Worm (Caenorhabditis elegans) whole organism, young adult: ENCODE data around the gene fmil-1.

Source experiments
- B0019.2 ChIP-seq: fragments of 200-800 bp; sonication (Bioruptor generic); conservative IDR thresholded peaks from 2 replicates; pipeline ENCODE4 v1.3.6; 2022; ENCODE audit warnings: missing genetic modification reagents, missing genetic modification characterization, missing compliant biosample characterization
- B0336.3 ChIP-seq: fragments of 200-800 bp; sonication (Bioruptor generic); IDR thresholded peaks from 2 replicates; pipeline ENCODE4 v1.3.6; 2022; ENCODE audit warnings: missing genetic modification characterization, missing compliant biosample characterization
- C06A6.2 ChIP-seq: fragments of 200-800 bp; sonication (Bioruptor generic); conservative IDR thresholded peaks from 2 replicates; pipeline ENCODE4 v1.3.6; 2022; ENCODE audit warnings: missing genetic modification characterization, missing compliant biosample characterization
- C17E4.6 ChIP-seq: fragments of 200-800 bp; sonication (Bioruptor generic); IDR thresholded peaks from 2 replicates; pipeline ENCODE4 v1.3.6; 2022; ENCODE audit warnings: missing genetic modification reagents, missing genetic modification characterization, missing compliant biosample characterization
- D2030.7 ChIP-seq: fragments of 200-800 bp; sonication (Bioruptor generic); IDR thresholded peaks from 2 replicates; pipeline ENCODE4 v1.3.6; 2022; ENCODE audit warnings: missing genetic modification reagents, missing genetic modification characterization, missing compliant biosample characterization
- F10E7.11 ChIP-seq: sonication (generic microtip); optimal IDR thresholded peaks from 2 replicates; lab custom pipeline; 2017; ENCODE audit warnings: mild to moderate bottlenecking, missing genetic modification characterization, moderate library complexity, missing compliant biosample characterization
- F39B2.1 ChIP-seq: fragments of 200-800 bp; sonication (Bioruptor generic); IDR thresholded peaks from 2 replicates; pipeline ENCODE4 v1.3.6; 2022; ENCODE audit warnings: missing genetic modification reagents, missing genetic modification characterization, missing compliant biosample characterization
- F52B5.7 ChIP-seq: sonication (generic microtip); optimal IDR thresholded peaks from 2 replicates; lab custom pipeline; 2016; ENCODE audit warnings: mild to moderate bottlenecking, missing genetic modification characterization, missing compliant biosample characterization
- K12H6.12 ChIP-seq: fragments of 200-800 bp; sonication (Bioruptor generic); optimal IDR thresholded peaks from 2 replicates; lab custom pipeline; 2018; ENCODE audit warnings: mild to moderate bottlenecking, missing genetic modification characterization, missing compliant biosample characterization
- Y53F4B.3 ChIP-seq: fragments of 200-800 bp; sonication (Bioruptor generic); IDR thresholded peaks from 2 replicates; pipeline ENCODE4 v1.3.6; 2022; ENCODE audit warnings: missing genetic modification reagents, missing genetic modification characterization, missing compliant biosample characterization
- Y53G8AR.9 ChIP-seq: fragments of 200-800 bp; sonication (Bioruptor generic); conservative IDR thresholded peaks from 2 replicates; pipeline ENCODE4 v1.3.6; 2022; ENCODE audit warnings: missing genetic modification reagents, missing genetic modification characterization, missing compliant biosample characterization
- Y79H2A.3 ChIP-seq: fragments of 200-800 bp; sonication (Bioruptor generic); conservative IDR thresholded peaks from 2 replicates; pipeline ENCODE4 v1.3.6; 2022; ENCODE audit warnings: missing genetic modification reagents, missing genetic modification characterization, missing compliant biosample characterization
- akir-1 ChIP-seq: fragments of 200-800 bp; sonication (Bioruptor generic); optimal IDR thresholded peaks from 2 replicates; lab custom pipeline; 2018; ENCODE audit warnings: mild to moderate bottlenecking, missing genetic modification characterization, moderate library complexity, missing compliant biosample characterization
- aptf-3 ChIP-seq: fragments of 200-800 bp; sonication (Bioruptor generic); IDR thresholded peaks from 2 replicates; pipeline ENCODE4 v1.3.6; 2022; ENCODE audit warnings: missing genetic modification characterization, missing compliant biosample characterization
- attf-5 ChIP-seq: fragments of 200-800 bp; sonication (Bioruptor generic); optimal IDR thresholded peaks from 2 replicates; lab custom pipeline; 2018; ENCODE audit warnings: mild to moderate bottlenecking, missing genetic modification characterization, missing compliant biosample characterization
- bed-1 ChIP-seq: fragments of 200-800 bp; sonication (Bioruptor generic); IDR thresholded peaks from 2 replicates; pipeline ENCODE4 v1.3.6; 2022; ENCODE audit warnings: missing genetic modification reagents, missing genetic modification characterization, missing compliant biosample characterization
- ccch-3 ChIP-seq: fragments of 200-800 bp; sonication (Bioruptor generic); optimal IDR thresholded peaks from 2 replicates; lab custom pipeline; 2018; ENCODE audit warnings: mild to moderate bottlenecking, missing genetic modification characterization, missing compliant biosample characterization
- cebp-1 ChIP-seq, 2 experiments: fragments of 200-800 bp in 1 of 2; sonication (Bioruptor generic) in 1 of 2; sonication (generic microtip) in 1 of 2; IDR thresholded peaks in 1 of 2; optimal IDR thresholded peaks in 1 of 2; 2 replicates each; pipeline versions ENCODE4 v1.3.6 to Lab custom; 2017 to 2022; ENCODE audit warnings: missing compliant biosample characterization in 2 of 2, missing genetic modification characterization in 2 of 2, mild to moderate bottlenecking in 1 of 2, missing genetic modification reagents in 1 of 2, moderate library complexity in 1 of 2
- ceh-58 ChIP-seq: fragments of 200-800 bp; sonication (Bioruptor generic); IDR thresholded peaks from 2 replicates; pipeline ENCODE4 v1.3.6; 2022; ENCODE audit warnings: missing genetic modification characterization, missing compliant biosample characterization
- ceh-79 ChIP-seq: sonication (generic microtip); optimal IDR thresholded peaks from 2 replicates; lab custom pipeline; 2017; ENCODE audit warnings: mild to moderate bottlenecking, missing genetic modification characterization, missing compliant biosample characterization
- ceh-91 ChIP-seq: fragments of 200-800 bp; sonication (Bioruptor generic); IDR thresholded peaks from 2 replicates; pipeline ENCODE4 v1.3.6; 2022; ENCODE audit warnings: missing genetic modification reagents, missing genetic modification characterization, missing compliant biosample characterization
- chd-7 ChIP-seq: sonication (generic microtip); optimal IDR thresholded peaks from 2 replicates; lab custom pipeline; 2016; ENCODE audit warnings: mild to moderate bottlenecking, missing genetic modification characterization, moderate library complexity, missing compliant biosample characterization
- dpff-1 ChIP-seq: sonication (generic microtip); optimal IDR thresholded peaks from 2 replicates; lab custom pipeline; 2017; ENCODE audit warnings: mild to moderate bottlenecking, missing genetic modification characterization, missing compliant biosample characterization
- ets-4 ChIP-seq: fragments of 200-800 bp; sonication (Bioruptor generic); optimal IDR thresholded peaks from 2 replicates; lab custom pipeline; 2018; ENCODE audit warnings: mild to moderate bottlenecking, missing genetic modification characterization, missing compliant biosample characterization
- fkh-3 ChIP-seq: sonication (generic microtip); optimal IDR thresholded peaks from 2 replicates; lab custom pipeline; 2016; ENCODE audit warnings: mild to moderate bottlenecking, missing genetic modification characterization, missing compliant biosample characterization
- him-1 ChIP-seq: sonication (generic microtip); optimal IDR thresholded peaks from 2 replicates; lab custom pipeline; 2016; ENCODE audit warnings: missing genotype, missing genetic modification reagents, missing genetic modification characterization, missing compliant biosample characterization
- hmg-1.2 ChIP-seq: fragments of 200-800 bp; sonication (Bioruptor generic); IDR thresholded peaks from 2 replicates; pipeline ENCODE4 v1.3.6; 2022; ENCODE audit warnings: missing genetic modification reagents, missing genetic modification characterization, missing compliant biosample characterization
- hmg-20 ChIP-seq: fragments of 200-800 bp; sonication (Bioruptor generic); IDR thresholded peaks from 2 replicates; pipeline ENCODE4 v1.3.6; 2022; ENCODE audit warnings: missing genetic modification reagents, missing genetic modification characterization, missing compliant biosample characterization
- hrde-1 ChIP-seq: sonication (generic microtip); optimal IDR thresholded peaks from 2 replicates; lab custom pipeline; 2016; ENCODE audit warnings: missing genetic modification characterization, mild to moderate bottlenecking, missing compliant biosample characterization, moderate library complexity, missing genotype, missing genetic modification reagents, borderline replicate concordance
- let-526 ChIP-seq: fragments of 200-800 bp; sonication (Bioruptor generic); IDR thresholded peaks from 2 replicates; pipeline ENCODE4 v1.3.6; 2022; ENCODE audit warnings: missing genetic modification reagents, missing genetic modification characterization, missing compliant biosample characterization
- lin-26 ChIP-seq: fragments of 200-800 bp; sonication (Bioruptor generic); IDR thresholded peaks from 2 replicates; pipeline ENCODE4 v1.3.6; 2022; ENCODE audit warnings: missing genetic modification reagents, missing genetic modification characterization, missing compliant biosample characterization
- lin-35 ChIP-seq, 3 experiments: fragments of 150-350 bp in 2 of 3; sonication (generic microtip) in 1 of 3; optimal IDR thresholded peaks; 2 replicates each; lab custom pipeline; 2014 to 2018; ENCODE audit warnings: missing biosample characterization in 3 of 3, missing genetic modification characterization in 3 of 3, missing genetic modification reagents in 3 of 3
- lin-40 ChIP-seq: sonication (generic microtip); optimal IDR thresholded peaks from 2 replicates; lab custom pipeline; 2016; ENCODE audit warnings: missing genetic modification characterization, mild to moderate bottlenecking, missing compliant biosample characterization, missing genotype, missing genetic modification reagents
- lir-1 ChIP-seq: fragments of 200-800 bp; sonication (Bioruptor generic); conservative IDR thresholded peaks from 2 replicates; pipeline ENCODE4 v1.3.6; 2022; ENCODE audit warnings: missing genetic modification reagents, missing genetic modification characterization, missing compliant biosample characterization
- madf-10 ChIP-seq: sonication (generic microtip); optimal IDR thresholded peaks from 2 replicates; lab custom pipeline; 2016; ENCODE audit warnings: mild to moderate bottlenecking, missing genetic modification characterization, missing compliant biosample characterization
- mel-28 ChIP-seq: sonication (generic microtip); optimal IDR thresholded peaks from 2 replicates; lab custom pipeline; 2016; ENCODE audit warnings: borderline replicate concordance, mild to moderate bottlenecking, missing genetic modification characterization, missing compliant biosample characterization
- mes-4 ChIP-seq: sonication (generic microtip); optimal IDR thresholded peaks from 2 replicates; lab custom pipeline; 2016; ENCODE audit warnings: missing genotype, missing genetic modification characterization, missing compliant biosample characterization
- nfya-2 ChIP-seq: fragments of 200-800 bp; sonication (Bioruptor generic); IDR thresholded peaks from 2 replicates; pipeline ENCODE4 v1.3.6; 2022; ENCODE audit warnings: missing genetic modification reagents, missing genetic modification characterization, missing compliant biosample characterization
- nfyb-1 ChIP-seq: fragments of 200-800 bp; sonication (Bioruptor generic); IDR thresholded peaks from 2 replicates; pipeline ENCODE4 v1.3.6; 2022; ENCODE audit warnings: missing genetic modification reagents, missing genetic modification characterization, missing compliant biosample characterization
- nhr-80 ChIP-seq: sonication (generic microtip); optimal IDR thresholded peaks from 2 replicates; lab custom pipeline; 2016; ENCODE audit warnings: missing genetic modification characterization, missing compliant biosample characterization
- pha-4 ChIP-seq: fragments of 150-350 bp; sonication (generic microtip); optimal IDR thresholded peaks from 2 replicates; lab custom pipeline; 2014; ENCODE audit warnings: missing biosample characterization, missing genetic modification reagents, missing genetic modification characterization
- snpc-1.3 ChIP-seq: sonication (generic microtip); optimal IDR thresholded peaks from 2 replicates; lab custom pipeline; 2017; ENCODE audit warnings: missing genetic modification characterization, mild to moderate bottlenecking, missing compliant biosample characterization, antibody characterized with exemption, moderate library complexity, missing genotype, missing genetic modification reagents; ENCODE audit not compliant: insufficient read depth
- snpc-3.4 ChIP-seq: sonication (generic microtip); optimal IDR thresholded peaks from 2 replicates; lab custom pipeline; 2017; ENCODE audit warnings: missing genetic modification characterization, mild to moderate bottlenecking, missing compliant biosample characterization, antibody characterized with exemption, moderate library complexity, missing genotype, missing genetic modification reagents
- tbp1 ChIP-seq: fragments of 200-800 bp; sonication (Bioruptor generic); optimal IDR thresholded peaks from 2 replicates; lab custom pipeline; 2018; ENCODE audit warnings: mild to moderate bottlenecking, missing genetic modification characterization, missing compliant biosample characterization
- unc-130 ChIP-seq: sonication (generic microtip); optimal IDR thresholded peaks from 2 replicates; lab custom pipeline; 2016; ENCODE audit warnings: missing genetic modification reagents, missing genetic modification characterization, missing compliant biosample characterization
- zim-3 ChIP-seq: sonication (generic microtip); optimal IDR thresholded peaks from 2 replicates; lab custom pipeline; 2017; ENCODE audit warnings: mild to moderate bottlenecking, missing genetic modification characterization, moderate library complexity, missing compliant biosample characterization
- ztf-26 ChIP-seq: sonication (generic microtip); optimal IDR thresholded peaks from 2 replicates; lab custom pipeline; 2017; ENCODE audit warnings: missing genetic modification characterization, missing compliant biosample characterization
- ztf-3 ChIP-seq: fragments of 200-800 bp; sonication (Bioruptor generic); optimal IDR thresholded peaks from 2 replicates; lab custom pipeline; 2018; ENCODE audit warnings: mild to moderate bottlenecking, missing genetic modification characterization, missing compliant biosample characterization

Gene fmil-1

ce11 chrIV:3613022-3613605 is 55.4 kb downstream of the fmil-1 start, which contains the start of gene ltah-1.2 (continued):
- TF ChIP-seq Y79H2A.3 (GFP tag; lab: Robert Waterston, UW) (no peak), ceh-58 (GFP tag; lab: Robert Waterston, UW) (no peak), let-526 (GFP tag; lab: Robert Waterston, UW) (no peak), F10E7.11 (no peak), hmg-20 (GFP tag; lab: Robert Waterston, UW) (no peak), snpc-3.4 (tag; lab: Kevin White, UChicago) (no peak), unc-130 (GFP tag; lab: Kevin White, UChicago) (no peak), D2030.7 (GFP tag; lab: Robert Waterston, UW) (no peak), hrde-1 (tag; lab: Kevin White, UChicago) (no peak), B0019.2 (GFP tag; lab: Robert Waterston, UW) (no peak), zim-3 (tag; lab: Kevin White, UChicago) (no peak), nfyb-1 (GFP tag; lab: Robert Waterston, UW) (peak; percentile 53; the same call in 1 of the 2 replicates), ztf-26 (tag; lab: Kevin White, UChicago) (no peak), chd-7 (tag; lab: Kevin White, UChicago) (no peak), C06A6.2 (no peak), mes-4 (no peak), cebp-1 (GFP tag; IDR thresholded peaks at IDR 0.05; lab: Robert Waterston, UW) (no peak), cebp-1 (tag; optimal IDR thresholded peaks at IDR 0.05; lab: Kevin White, UChicago) (peak; percentile 57), aptf-3 (GFP tag; lab: Robert Waterston, UW) (no peak), ztf-3 (GFP tag; lab: Kevin White, UChicago) (no peak), B0336.3 (GFP tag; lab: Robert Waterston, UW) (peak; percentile 76), fkh-3 (tag; lab: Kevin White, UChicago) (no peak), F52B5.7 (no peak), ets-4 (GFP tag; lab: Kevin White, UChicago) (peak; percentile 88), lir-1 (no peak), lin-35 (GFP tag; optimal IDR thresholded peaks at IDR 0.05; lab: Kevin White, UChicago) (no peak), akir-1 (GFP tag; lab: Kevin White, UChicago) (no peak), ceh-79 (tag; lab: Kevin White, UChicago) (no peak), lin-40 (tag; lab: Kevin White, UChicago) (no peak), dpff-1 (tag; lab: Kevin White, UChicago) (no peak), him-1 (no peak), ceh-91 (no peak), tbp1 (GFP tag; lab: Kevin White, UChicago) (peak; percentile 5), F39B2.1 (GFP tag; lab: Robert Waterston, UW) (no peak), attf-5 (GFP tag; lab: Kevin White, UChicago) (no peak), mel-28 (tag; lab: Kevin White, UChicago) (no peak), nhr-80 (tag; lab: Kevin White, UChicago) (peak; percentile 92), K12H6.12 (tag; lab: Kevin White, UChicago) (no peak), bed-1 (no peak), nfya-2 (GFP tag; lab: Robert Waterston, UW) (no peak), Y53F4B.3 (GFP tag; lab: Robert Waterston, UW) (no peak), Y53G8AR.9 (GFP tag; lab: Robert Waterston, UW) (no peak), hmg-1.2 (no peak), ccch-3 (GFP tag; lab: Kevin White, UChicago) (no peak), madf-10 (peak; percentile 13), lin-26 (GFP tag; lab: Robert Waterston, UW) (no peak), snpc-1.3 (tag; lab: Kevin White, UChicago) (no peak), pha-4 (tag; lab: Kevin White, UChicago) (no peak), C17E4.6 (no peak)
